Fruit fly (Drosophila melanogaster) whole organism, embryonic: ENCODE measurements around the gene Tyler.

Source experiments
- Abd-B ChIP-seq: fragments of 200-800 bp; sonication (Bioruptor generic); optimal IDR thresholded peaks from 2 replicates; lab custom pipeline; 2018; ENCODE audit warnings: missing biosample characterization, mild to moderate bottlenecking, missing genetic modification characterization, moderate library complexity
- CG18011 ChIP-seq: fragments of 200-800 bp; sonication (Bioruptor generic); optimal IDR thresholded peaks from 2 replicates; lab custom pipeline; 2017; ENCODE audit warnings: missing biosample characterization, missing genetic modification characterization, mild to moderate bottlenecking, moderate library complexity, missing genotype
- CG5180 ChIP-seq: fragments of 200-800 bp; sonication (Bioruptor generic); optimal IDR thresholded peaks from 3 replicates; lab custom pipeline; 2017; ENCODE audit warnings: missing biosample characterization, missing genetic modification characterization, mild to moderate bottlenecking, moderate library complexity, missing genetic modification reagents
- CoRest ChIP-seq: fragments of 200-800 bp; sonication (Bioruptor generic); optimal IDR thresholded peaks from 3 replicates; lab custom pipeline; 2018; ENCODE audit warnings: missing biosample characterization, mild to moderate bottlenecking, missing genetic modification characterization, moderate library complexity
- Gug ChIP-seq: fragments of 200-800 bp; sonication (Bioruptor generic); IDR thresholded peaks from 4 replicates; pipeline ENCODE4 v1.3.6; 2022; ENCODE audit warnings: missing biosample characterization, missing genetic modification characterization
- en ChIP-seq: fragments of 200-800 bp; sonication (Bioruptor generic); optimal IDR thresholded peaks from 2 replicates; lab custom pipeline; 2016; ENCODE audit warnings: missing biosample characterization, missing genetic modification characterization
- tap ChIP-seq: fragments of 200-800 bp; optimal IDR thresholded peaks from 3 replicates; lab custom pipeline; 2019; ENCODE audit warnings: missing biosample characterization, mild to moderate bottlenecking, missing genetic modification characterization, moderate library complexity
- vnd ChIP-seq: fragments of 200-800 bp; sonication (Bioruptor generic); IDR thresholded peaks from 3 replicates; pipeline ENCODE4 v1.3.6; 2022; ENCODE audit warnings: missing biosample characterization, missing genetic modification characterization; ENCODE audit not compliant: partially characterized antibody
- zfh2 ChIP-seq: fragments of 200-800 bp; sonication (Bioruptor generic); optimal IDR thresholded peaks from 2 replicates; lab custom pipeline; 2016; ENCODE audit warnings: missing biosample characterization, missing genetic modification characterization

DNA sequence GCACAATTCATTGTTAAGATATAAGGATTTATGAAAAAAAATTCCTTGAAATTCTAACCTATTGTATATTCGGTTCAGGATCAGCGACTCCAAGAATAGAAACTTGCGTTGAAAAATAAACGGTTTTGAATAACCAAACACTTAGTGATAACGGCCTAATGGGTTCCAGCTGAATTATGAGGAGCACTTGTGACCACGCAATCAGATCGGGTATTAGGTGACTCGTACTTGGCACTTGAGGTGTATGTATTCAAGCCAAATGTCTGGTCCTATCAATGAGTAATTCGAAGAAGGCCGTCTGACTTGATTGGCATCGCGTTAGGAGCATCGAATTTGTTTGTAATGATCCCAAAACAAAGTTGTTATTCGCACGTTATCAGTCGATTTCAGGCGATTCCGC lies 20.7 kb upstream of the Tyler start:
- TF ChIP-seq CoRest (tag; lab: Kevin White, UChicago) (no peak), CG18011 (GFP tag; lab: Kevin White, UChicago) (no peak), Gug (GFP tag; lab: Robert Waterston, UW) (no peak), zfh2 (no peak), Abd-B (GFP tag; lab: Kevin White, UChicago) (no peak), vnd (GFP tag; lab: Robert Waterston, UW) (no peak), en (GFP tag; lab: Kevin White, UChicago) (no peak), CG5180 (no peak), tap (no peak)
